Fruit fly (Drosophila melanogaster) whole organism, embryonic: Measurements from ENCODE around the gene CG10226.
A peak's percentile ranks its signal among the peaks of the same experiment; 100 is the strongest.

Experiments
- BtbVII ChIP-seq: fragments of 200-800 bp; sonication (Bioruptor generic); optimal IDR thresholded peaks from 3 replicates; lab custom pipeline; 2017; ENCODE audit warnings: missing biosample characterization, mild to moderate bottlenecking, missing genetic modification characterization
- CG11456 ChIP-seq: fragments of 200-800 bp; sonication (Bioruptor generic); IDR thresholded peaks from 3 replicates; pipeline ENCODE4 v1.3.6; 2022; ENCODE audit warnings: missing biosample characterization, missing genetic modification characterization
- CG14965 ChIP-seq: fragments of 200-800 bp; sonication (Bioruptor generic); optimal IDR thresholded peaks from 2 replicates; lab custom pipeline; 2016; ENCODE audit warnings: missing biosample characterization, missing genetic modification characterization, borderline replicate concordance
- CG15696 ChIP-seq: fragments of 200-800 bp; sonication (Bioruptor generic); optimal IDR thresholded peaks from 2 replicates; lab custom pipeline; 2019; ENCODE audit warnings: missing biosample characterization, mild to moderate bottlenecking, missing genetic modification characterization, moderate library complexity
- CG16779 ChIP-seq: fragments of 200-800 bp; sonication (Bioruptor generic); IDR thresholded peaks from 2 replicates; pipeline ENCODE4 v1.3.6; 2022; ENCODE audit warnings: missing biosample characterization, missing genetic modification characterization
- CG16813 ChIP-seq: fragments of 200-800 bp; sonication (Bioruptor generic); IDR thresholded peaks from 3 replicates; pipeline ENCODE4 v1.3.6; 2022; ENCODE audit warnings: missing biosample characterization, missing genetic modification characterization; ENCODE audit not compliant: partially characterized antibody
- CG1792 ChIP-seq: fragments of 200-800 bp; sonication (Bioruptor generic); optimal IDR thresholded peaks from 2 replicates; lab custom pipeline; 2016; ENCODE audit warnings: missing biosample characterization, missing genetic modification characterization
- CG2712 ChIP-seq: fragments of 200-800 bp; optimal IDR thresholded peaks from 3 replicates; lab custom pipeline; 2019; ENCODE audit warnings: missing biosample characterization, mild to moderate bottlenecking, missing genetic modification characterization, moderate library complexity
- CG2889 ChIP-seq: fragments of 200-800 bp; sonication (Bioruptor generic); IDR thresholded peaks from 3 replicates; pipeline ENCODE4 v1.3.6; 2022; ENCODE audit warnings: missing biosample characterization, missing genetic modification characterization
- CG30020 ChIP-seq: fragments of 200-800 bp; optimal IDR thresholded peaks from 2 replicates; lab custom pipeline; 2019; ENCODE audit warnings: missing biosample characterization, mild to moderate bottlenecking, missing genetic modification characterization, moderate library complexity
- CG34224 ChIP-seq: fragments of 200-800 bp; sonication (Bioruptor generic); IDR thresholded peaks from 3 replicates; pipeline ENCODE4 v1.3.6; 2022; ENCODE audit warnings: missing biosample characterization, missing genetic modification characterization; ENCODE audit not compliant: partially characterized antibody
- CG3838 ChIP-seq: fragments of 200-800 bp; sonication (Bioruptor generic); optimal IDR thresholded peaks from 3 replicates; lab custom pipeline; 2016; ENCODE audit warnings: missing biosample characterization, missing genetic modification characterization
- CG43689 ChIP-seq: fragments of 200-800 bp; sonication (Bioruptor generic); IDR thresholded peaks from 2 replicates; pipeline ENCODE4 v1.3.6; 2022; ENCODE audit warnings: missing biosample characterization, missing genetic modification characterization
- CG4854 ChIP-seq: fragments of 200-800 bp; sonication (Bioruptor generic); optimal IDR thresholded peaks from 2 replicates; lab custom pipeline; 2016; ENCODE audit warnings: missing biosample characterization, missing genetic modification characterization, inconsistent platforms
- CG6254 ChIP-seq: fragments of 200-800 bp; sonication (Bioruptor generic); optimal IDR thresholded peaks from 3 replicates; lab custom pipeline; 2017; ENCODE audit warnings: mild to moderate bottlenecking, missing biosample characterization, missing genetic modification reagents, missing genetic modification characterization
- CG9932 ChIP-seq: fragments of 200-800 bp; sonication (Bioruptor generic); IDR thresholded peaks from 2 replicates; pipeline ENCODE4 v1.3.6; 2022; ENCODE audit warnings: missing biosample characterization, missing genetic modification characterization
- Dfd ChIP-seq, 2 experiments: fragments of >200 bp; optimal IDR thresholded peaks; 2 replicates each; lab custom pipeline; 2017; ENCODE audit warnings: missing biosample characterization in 2 of 2, missing genetic modification characterization in 2 of 2
- HLH54F ChIP-seq: fragments of 200-800 bp; sonication (Bioruptor generic); optimal IDR thresholded peaks from 3 replicates; lab custom pipeline; 2016; ENCODE audit warnings: missing biosample characterization, missing genetic modification characterization
- Max ChIP-seq: fragments of 200-800 bp; sonication (Bioruptor generic); optimal IDR thresholded peaks from 2 replicates; lab custom pipeline; 2016; ENCODE audit warnings: missing biosample characterization, mild to moderate bottlenecking, missing genetic modification characterization
- Myb ChIP-seq: fragments of 200-800 bp; sonication (Bioruptor generic); optimal IDR thresholded peaks from 2 replicates; lab custom pipeline; 2016; ENCODE audit warnings: missing biosample characterization, missing genetic modification characterization
- NfI ChIP-seq: fragments of 200-800 bp; sonication (Bioruptor generic); optimal IDR thresholded peaks from 3 replicates; lab custom pipeline; 2018; ENCODE audit warnings: missing biosample characterization, mild to moderate bottlenecking, missing genetic modification characterization, moderate library complexity
- Oaz ChIP-seq: fragments of 200-800 bp; sonication (Bioruptor generic); IDR thresholded peaks from 2 replicates; pipeline ENCODE4 v1.3.6; 2022; ENCODE audit warnings: missing biosample characterization, missing genetic modification characterization
- Scr ChIP-seq: fragments of 200-800 bp; sonication (Bioruptor generic); IDR thresholded peaks from 2 replicates; pipeline ENCODE4 v1.3.6; 2022; ENCODE audit warnings: missing biosample characterization, missing genetic modification characterization; ENCODE audit not compliant: partially characterized antibody
- Sox100B ChIP-seq: fragments of 200-800 bp; sonication (Bioruptor generic); optimal IDR thresholded peaks from 3 replicates; lab custom pipeline; 2018; ENCODE audit warnings: missing biosample characterization, mild to moderate bottlenecking, missing genetic modification characterization
- Trl ChIP-seq, 3 experiments: fragments of >200 bp in 2 of 3; fragments of 200-800 bp in 1 of 3; sonication (Bioruptor generic) in 1 of 3; optimal IDR thresholded peaks; 2 replicates in 1 of 3; 3 replicates in 2 of 3; lab custom pipeline; 2016 to 2017; ENCODE audit warnings: missing biosample characterization in 1 of 3, missing genetic modification characterization in 1 of 3
- Vsx1 ChIP-seq: fragments of 200-800 bp; sonication (Bioruptor generic); optimal IDR thresholded peaks from 2 replicates; lab custom pipeline; 2017; ENCODE audit warnings: missing biosample characterization, mild to moderate bottlenecking, missing genetic modification characterization, missing genetic modification reagents
- ash1 ChIP-seq: fragments of 200-800 bp; sonication (Bioruptor generic); optimal IDR thresholded peaks from 2 replicates; lab custom pipeline; 2018; ENCODE audit warnings: missing biosample characterization, mild to moderate bottlenecking, missing genetic modification characterization
- cg ChIP-seq: fragments of 200-800 bp; sonication (Bioruptor generic); optimal IDR thresholded peaks from 3 replicates; lab custom pipeline; 2019; ENCODE audit warnings: missing biosample characterization, mild to moderate bottlenecking, missing genetic modification characterization, moderate library complexity
- dati ChIP-seq: fragments of 200-800 bp; sonication (Bioruptor generic); IDR thresholded peaks from 2 replicates; pipeline ENCODE4 v1.3.6; 2022; ENCODE audit warnings: missing biosample characterization, missing genetic modification characterization
- dmrt99B ChIP-seq: fragments of 200-800 bp; sonication (Bioruptor generic); optimal IDR thresholded peaks from 2 replicates; lab custom pipeline; 2018; ENCODE audit warnings: missing biosample characterization, mild to moderate bottlenecking, missing genetic modification characterization, moderate library complexity
- fd64A ChIP-seq: fragments of 200-800 bp; sonication (Bioruptor generic); optimal IDR thresholded peaks from 3 replicates; lab custom pipeline; 2018; ENCODE audit warnings: missing biosample characterization, mild to moderate bottlenecking, missing genetic modification characterization
- gfzf ChIP-seq: fragments of 200-800 bp; sonication (Bioruptor generic); optimal IDR thresholded peaks from 2 replicates; lab custom pipeline; 2016; ENCODE audit warnings: missing biosample characterization, mild to moderate bottlenecking, missing genetic modification characterization, moderate library complexity
- hbn ChIP-seq: fragments of 200-800 bp; sonication (Bioruptor generic); IDR thresholded peaks from 2 replicates; pipeline ENCODE4 v1.3.6; 2022; ENCODE audit warnings: missing biosample characterization, missing genetic modification characterization; ENCODE audit not compliant: partially characterized antibody
- jigr1 ChIP-seq: fragments of 200-800 bp; sonication (Bioruptor generic); IDR thresholded peaks from 3 replicates; pipeline ENCODE4 v1.3.6; 2022; ENCODE audit warnings: missing biosample characterization, missing genetic modification characterization
- knrl ChIP-seq: fragments of 200-800 bp; sonication (Bioruptor generic); IDR thresholded peaks from 3 replicates; pipeline ENCODE4 v1.3.6; 2022; ENCODE audit warnings: missing biosample characterization, missing genetic modification characterization; ENCODE audit not compliant: partially characterized antibody
- pzg ChIP-seq: fragments of 200-800 bp; sonication (Bioruptor generic); optimal IDR thresholded peaks from 3 replicates; lab custom pipeline; 2018; ENCODE audit warnings: missing biosample characterization, mild to moderate bottlenecking, missing genetic modification characterization, moderate library complexity
- scrt ChIP-seq: fragments of 200-800 bp; sonication (Bioruptor generic); optimal IDR thresholded peaks from 2 replicates; lab custom pipeline; 2018; ENCODE audit warnings: missing biosample characterization, mild to moderate bottlenecking, missing genetic modification characterization, moderate library complexity
- so ChIP-seq: fragments of 200-800 bp; sonication (Bioruptor generic); IDR thresholded peaks from 3 replicates; pipeline ENCODE4 v1.3.6; 2022; ENCODE audit warnings: missing biosample characterization, missing genetic modification characterization
- sob ChIP-seq: fragments of 200-800 bp; sonication (Bioruptor generic); IDR thresholded peaks from 2 replicates; pipeline ENCODE4 v1.3.6; 2022; ENCODE audit warnings: missing biosample characterization, missing genetic modification characterization
- ssp ChIP-seq: fragments of 200-800 bp; sonication (Bioruptor generic); IDR thresholded peaks from 2 replicates; pipeline ENCODE4 v1.3.6; 2022; ENCODE audit warnings: missing biosample characterization, missing genetic modification characterization
- stc ChIP-seq: fragments of 200-800 bp; sonication (Bioruptor generic); IDR thresholded peaks from 2 replicates; pipeline ENCODE4 v1.3.6; 2022; ENCODE audit warnings: missing biosample characterization, missing genetic modification characterization
- zfh2 ChIP-seq: fragments of 200-800 bp; sonication (Bioruptor generic); optimal IDR thresholded peaks from 2 replicates; lab custom pipeline; 2016; ENCODE audit warnings: missing biosample characterization, missing genetic modification characterization

CG10226 gene

dm6 chr3L:6192822-6193555, 46.9 kb downstream of the CG10226 start, which contains the start of the genes Sf3b6 and Tnpo (continued):
- TF ChIP-seq hbn (GFP tag; lab: Robert Waterston, UW) (peak; percentile 67), Scr (GFP tag; lab: Robert Waterston, UW) (peak; percentile 74), BtbVII (GFP tag; lab: Kevin White, UChicago) (no peak), scrt (peak; percentile 65), HLH54F (peak; percentile 77), cg (no peak), ssp (GFP tag; lab: Robert Waterston, UW) (peak; percentile 79), jigr1 (peak; percentile 85), CG2889 (peak; percentile 40; the same call in 1 of the 3 replicates), CG6254 (GFP tag; lab: Kevin White, UChicago) (peak; percentile 48), dati (GFP tag; lab: Robert Waterston, UW) (no peak), CG11456 (peak; percentile 84), zfh2 (GFP tag; lab: Kevin White, UChicago) (peak; percentile 79), dmrt99B (tag; lab: Kevin White, UChicago) (no peak), pzg (GFP tag; lab: Kevin White, UChicago) (peak; percentile 74), CG16779 (no peak), stc (GFP tag; lab: Robert Waterston, UW) (peak; percentile 60; the same call in 1 of the 2 replicates), Myb (GFP tag; lab: Kevin White, UChicago) (peak; percentile 60), NfI (GFP tag; lab: Kevin White, UChicago) (peak; percentile 75), ash1 (no peak), Oaz (GFP tag; lab: Robert Waterston, UW) (peak; percentile 63; the same call in 1 of the 2 replicates), Vsx1 (GFP tag; lab: Kevin White, UChicago) (no peak), CG14965 (GFP tag; lab: Kevin White, UChicago) (no peak), CG3838 (peak; percentile 31), CG43689 (GFP tag; lab: Robert Waterston, UW) (0 out of 2 replicates have a peak, but pooled peaks have one; percentile 12), CG30020 (tag; lab: Kevin White, UChicago) (no peak), CG4854 (peak; percentile 56), Dfd (GFP tag; optimal IDR thresholded peaks at IDR 0.05; lab: Kevin White, UChicago) (no peak), CG34224 (peak; percentile 36), CG9932 (GFP tag; lab: Robert Waterston, UW) (peak; percentile 93), knrl (GFP tag; lab: Robert Waterston, UW) (peak; percentile 76), CG15696 (tag; lab: Kevin White, UChicago) (peak; percentile 89), Sox100B (GFP tag; lab: Kevin White, UChicago) (no peak), CG2712 (tag; lab: Kevin White, UChicago) (peak; percentile 88), CG16813 (GFP tag; lab: Robert Waterston, UW) (peak; percentile 63), gfzf (GFP tag; lab: Kevin White, UChicago) (peak; percentile 79), so (GFP tag; lab: Robert Waterston, UW) (peak; percentile 73; the same call in 2 of the 3 replicates), Trl (optimal IDR thresholded peaks at IDR 0.05; lab: Kevin White, UChicago) (peak in 1 of 2 experiments; percentile 28), Trl (GFP tag; optimal IDR thresholded peaks at IDR 0.05; lab: Kevin White, UChicago) (peak; percentile 61), fd64A (GFP tag; lab: Kevin White, UChicago) (no peak), CG1792 (GFP tag; lab: Kevin White, UChicago) (peak; percentile 38), Max (GFP tag; lab: Kevin White, UChicago) (peak; percentile 82), sob (peak; percentile 83)
